Worm (Caenorhabditis elegans) whole organism, L1 larva: ENCODE measurements around the gene cho-1.

Experiments used
- alr-1 ChIP-seq: fragments of 200-800 bp; sonication (Bioruptor generic); optimal IDR thresholded peaks from 2 replicates; lab custom pipeline; 2018; ENCODE audit warnings: borderline replicate concordance, mild to moderate bottlenecking, missing genetic modification characterization, missing compliant biosample characterization
- aly-2 ChIP-seq: fragments of 150-350 bp; optimal IDR thresholded peaks from 2 replicates; lab custom pipeline; 2014; ENCODE audit warnings: missing biosample characterization, missing genetic modification characterization
- blmp-1 ChIP-seq: fragments of 150-350 bp; optimal IDR thresholded peaks from 2 replicates; lab custom pipeline; 2014; ENCODE audit warnings: missing biosample characterization, missing genetic modification characterization
- ceh-88 ChIP-seq: fragments of 200-800 bp; sonication (Bioruptor generic); IDR thresholded peaks from 2 replicates; pipeline ENCODE4 v1.3.6; 2022; ENCODE audit warnings: missing genetic modification characterization, missing compliant biosample characterization
- efl-1 ChIP-seq, 4 experiments: fragments of 150-350 bp; optimal IDR thresholded peaks in 3 of 4; peaks in 1 of 4; 1 replicate in 1 of 4; 2 replicates in 3 of 4; lab custom pipeline; 2014; ENCODE audit warnings: missing biosample characterization in 2 of 4, missing genetic modification characterization in 2 of 4, missing genetic modification reagents in 2 of 4
- elt-3 ChIP-seq, 6 experiments: fragments of 150-350 bp in 1 of 6; sonication (generic microtip); optimal IDR thresholded peaks; 2 replicates each; lab custom pipeline; 2017 to 2018; ENCODE audit warnings: missing biosample characterization in 6 of 6, missing genetic modification characterization in 6 of 6, inconsistent platforms in 1 of 6
- grh-1 ChIP-seq: fragments of 200-800 bp; sonication (Bioruptor generic); IDR thresholded peaks from 2 replicates; pipeline ENCODE4 v1.3.6; 2022; ENCODE audit warnings: missing genetic modification reagents, missing genetic modification characterization, missing compliant biosample characterization
- pag-3 ChIP-seq: sonication (generic microtip); optimal IDR thresholded peaks from 2 replicates; lab custom pipeline; 2017; ENCODE audit warnings: missing genetic modification characterization, mild to moderate bottlenecking, missing compliant biosample characterization, antibody characterized with exemption, borderline replicate concordance; ENCODE audit not compliant: insufficient read depth
- unc-130 ChIP-seq: fragments of 150-350 bp; optimal IDR thresholded peaks from 2 replicates; lab custom pipeline; 2017; ENCODE audit warnings: missing biosample characterization, missing genetic modification characterization, inconsistent platforms

The cho-1 gene

DNA sequence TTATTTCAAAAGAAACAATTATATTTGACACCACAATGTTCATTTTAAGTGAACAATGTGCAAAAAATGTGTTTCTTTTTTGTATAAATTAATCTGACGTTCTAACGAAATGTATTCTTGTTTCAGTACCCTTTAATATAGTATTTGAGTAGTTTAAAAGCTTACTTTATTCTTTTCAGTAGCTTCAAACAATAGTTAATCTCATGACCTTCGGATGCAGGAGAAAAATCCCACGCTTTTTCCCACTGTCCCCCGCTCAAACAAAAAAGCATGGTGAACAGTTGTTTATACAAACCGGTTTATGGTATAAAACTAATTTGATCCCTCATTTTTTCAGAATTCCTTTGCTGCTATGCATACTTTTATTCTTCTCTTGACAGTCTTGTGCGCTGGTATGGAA is 49.2 kb downstream of the cho-1 start, which contains the start of gene scl-14:
Gene scl-14 (plus strand): TSS at position 301 of the 400 bp plus-strand sequence.
- no peak for TF ChIP-seq pag-3
- no peak for TF ChIP-seq grh-1
- no peak for TF ChIP-seq ceh-88
- no peak for TF ChIP-seq elt-3 (tag; optimal IDR thresholded peaks at IDR 0.05; lab: Kevin White, UChicago)
- no peak for TF ChIP-seq unc-130
- TF ChIP-seq alr-1 (tag; lab: Kevin White, UChicago), result no peak
- TF ChIP-seq efl-1 (optimal IDR thresholded peaks at IDR 0.05; lab: Kevin White, UChicago), result no peak
- TF ChIP-seq efl-1 (GFP tag; optimal IDR thresholded peaks at IDR 0.05 in 1 of 2; lab: Kevin White, UChicago), result no peak
- no peak for TF ChIP-seq blmp-1 (tag; lab: Kevin White, UChicago)
- no peak for TF ChIP-seq aly-2 (tag; lab: Kevin White, UChicago)
